Fruit fly (Drosophila melanogaster) whole organism, adult: Measurements from ENCODE around the gene CG11109.

Source experiments
- CG11617 ChIP-seq: fragments of 200-800 bp; sonication (Bioruptor generic); optimal IDR thresholded peaks from 2 replicates; lab custom pipeline; 2017; ENCODE audit warnings: mild to moderate bottlenecking, missing biosample characterization, missing genetic modification reagents, missing genetic modification characterization
- CG12768 ChIP-seq: fragments of 200-800 bp; sonication (Bioruptor generic); optimal IDR thresholded peaks from 2 replicates; lab custom pipeline; 2017; ENCODE audit warnings: missing biosample characterization, missing genetic modification characterization, mild to moderate bottlenecking, moderate library complexity, missing genetic modification reagents
- CG14711 ChIP-seq: fragments of 200-800 bp; sonication (Bioruptor generic); optimal IDR thresholded peaks from 2 replicates; lab custom pipeline; 2018; ENCODE audit warnings: missing biosample characterization, mild to moderate bottlenecking, missing genetic modification characterization, moderate library complexity
- CG1620 ChIP-seq: fragments of 200-800 bp; sonication (Bioruptor generic); optimal IDR thresholded peaks from 2 replicates; lab custom pipeline; 2016; ENCODE audit warnings: missing biosample characterization, missing genetic modification characterization
- CG33017 ChIP-seq: fragments of 200-800 bp; sonication (Bioruptor generic); optimal IDR thresholded peaks from 2 replicates; lab custom pipeline; 2018; ENCODE audit warnings: missing biosample characterization, mild to moderate bottlenecking, missing genetic modification characterization, moderate library complexity
- CG5204 ChIP-seq: fragments of 200-800 bp; sonication (Bioruptor generic); optimal IDR thresholded peaks from 2 replicates; lab custom pipeline; 2016; ENCODE audit warnings: missing biosample characterization, missing genetic modification characterization
- CG7045 ChIP-seq: fragments of 200-800 bp; sonication (Bioruptor generic); optimal IDR thresholded peaks from 2 replicates; lab custom pipeline; 2017; ENCODE audit warnings: missing biosample characterization, mild to moderate bottlenecking, missing genetic modification characterization
- CG7101 ChIP-seq: fragments of 200-800 bp; sonication (Bioruptor generic); optimal IDR thresholded peaks from 2 replicates; lab custom pipeline; 2018; ENCODE audit warnings: missing biosample characterization, mild to moderate bottlenecking, missing genetic modification characterization, moderate library complexity
- Clk ChIP-seq: fragments of 200-800 bp; sonication (Bioruptor generic); optimal IDR thresholded peaks from 2 replicates; lab custom pipeline; 2017; ENCODE audit warnings: missing biosample characterization, missing genetic modification characterization
- Crg-1 ChIP-seq: fragments of 200-800 bp; sonication (Bioruptor generic); optimal IDR thresholded peaks from 2 replicates; lab custom pipeline; 2016; ENCODE audit warnings: missing biosample characterization, missing genetic modification characterization
- Hr96 ChIP-seq: fragments of 200-800 bp; sonication (Bioruptor generic); optimal IDR thresholded peaks from 2 replicates; lab custom pipeline; 2016; ENCODE audit warnings: missing biosample characterization, missing genetic modification characterization
- Mnt ChIP-seq: fragments of 200-800 bp; sonication (Bioruptor generic); optimal IDR thresholded peaks from 2 replicates; lab custom pipeline; 2016; ENCODE audit warnings: missing biosample characterization, mild to moderate bottlenecking, missing genetic modification characterization
- bab1 ChIP-seq: fragments of 200-800 bp; sonication (Bioruptor generic); optimal IDR thresholded peaks from 3 replicates; lab custom pipeline; 2019; ENCODE audit warnings: missing biosample characterization, mild to moderate bottlenecking, missing genetic modification characterization, moderate library complexity
- cic ChIP-seq: fragments of 200-800 bp; sonication (Bioruptor generic); optimal IDR thresholded peaks from 2 replicates; lab custom pipeline; 2017; ENCODE audit warnings: missing biosample characterization, mild to moderate bottlenecking, missing genetic modification characterization, moderate library complexity
- cnc ChIP-seq, 2 experiments: fragments of >200 bp; optimal IDR thresholded peaks; 2 replicates each; lab custom pipeline; 2017
- kay ChIP-seq: fragments of 200-800 bp; sonication (Bioruptor generic); peaks from one replicate; lab custom pipeline; 2016; ENCODE audit warnings: missing biosample characterization, missing genetic modification characterization, borderline replicate concordance
- ovo ChIP-seq: fragments of 200-800 bp; sonication (Bioruptor generic); optimal IDR thresholded peaks from 2 replicates; lab custom pipeline; 2016; ENCODE audit warnings: missing biosample characterization, missing genetic modification characterization
- pad ChIP-seq: fragments of 200-800 bp; sonication (Bioruptor generic); optimal IDR thresholded peaks from 3 replicates; lab custom pipeline; 2017; ENCODE audit warnings: missing biosample characterization, missing genetic modification characterization, mild to moderate bottlenecking, moderate library complexity, missing genetic modification reagents
- tj ChIP-seq: fragments of 200-800 bp; sonication (Bioruptor generic); optimal IDR thresholded peaks from 3 replicates; lab custom pipeline; 2017; ENCODE audit warnings: missing biosample characterization, mild to moderate bottlenecking, missing genetic modification characterization, moderate library complexity
- toe ChIP-seq: fragments of 200-800 bp; sonication (Bioruptor generic); optimal IDR thresholded peaks from 2 replicates; lab custom pipeline; 2016; ENCODE audit warnings: missing biosample characterization, missing genetic modification characterization

CG11109 gene

dm6 chr3L:22839243-22839642 is 32.8 kb upstream of the CG11109 start:
- TF ChIP-seq Hr96: no peak

dm6 chr3L:22839726-22840228 is 32.2 kb upstream of the CG11109 start:
- TF ChIP-seq tj (GFP tag; lab: Kevin White, UChicago) (peak; percentile 51), CG1620 (GFP tag; lab: Kevin White, UChicago) (no peak), CG7045 (peak; percentile 11), cic (GFP tag; lab: Kevin White, UChicago) (peak; percentile 48), toe (GFP tag; lab: Kevin White, UChicago) (no peak), CG14711 (tag; lab: Kevin White, UChicago) (no peak), Mnt (peak; percentile 10), Clk (peak; percentile 50), pad (GFP tag; lab: Kevin White, UChicago) (peak; percentile 18)

- TF ChIP-seq Crg-1 (GFP tag; lab: Kevin White, UChicago) (no peak), CG1620 (GFP tag; lab: Kevin White, UChicago) (no peak), CG12768 (no peak), toe (GFP tag; lab: Kevin White, UChicago) (no peak), CG33017 (tag; lab: Kevin White, UChicago) (no peak), kay (GFP tag; lab: Kevin White, UChicago) (no peak), bab1 (GFP tag; lab: Kevin White, UChicago) (no peak), Hr96 (no peak), CG7101 (tag; lab: Kevin White, UChicago) (no peak)
Measured at dm6 chr3L:22843094-22843493, 28.9 kb upstream of the CG11109 start.

dm6 chr3L:22847679-22848118 is 24.3 kb upstream of the CG11109 start:
- TF ChIP-seq bab1 (GFP tag; lab: Kevin White, UChicago): peak; percentile 33
- TF ChIP-seq Mnt: no peak
- no peak for TF ChIP-seq CG5204 (GFP tag; lab: Kevin White, UChicago)
- TF ChIP-seq CG14711 (tag; lab: Kevin White, UChicago): peak; percentile 11
- no peak for TF ChIP-seq CG12768
- no peak for TF ChIP-seq cnc (optimal IDR thresholded peaks at IDR 0.05; lab: Kevin White, UChicago)

dm6 chr3L:22848940-22849339 is 23.1 kb upstream of the CG11109 start:
- TF ChIP-seq CG7101 (tag; lab: Kevin White, UChicago) (no peak), CG14711 (tag; lab: Kevin White, UChicago) (no peak)

dm6 chr3L:22851172-22852128 is 20.6 kb upstream of the CG11109 start:
- no peak for TF ChIP-seq pad (GFP tag; lab: Kevin White, UChicago)
- peak; percentile 95 for TF ChIP-seq tj (GFP tag; lab: Kevin White, UChicago)

- TF ChIP-seq CG5204 (GFP tag; lab: Kevin White, UChicago): no peak
- no peak for TF ChIP-seq Crg-1 (GFP tag; lab: Kevin White, UChicago)
- TF ChIP-seq bab1 (GFP tag; lab: Kevin White, UChicago): no peak
- no peak for TF ChIP-seq Hr96
- TF ChIP-seq CG7045: no peak
- no peak for TF ChIP-seq CG11617 (GFP tag; lab: Kevin White, UChicago)
- no peak for TF ChIP-seq CG14711 (tag; lab: Kevin White, UChicago)
- no peak for TF ChIP-seq cnc (optimal IDR thresholded peaks at IDR 0.05; lab: Kevin White, UChicago)
- TF ChIP-seq toe (GFP tag; lab: Kevin White, UChicago): no peak
- no peak for TF ChIP-seq CG12768
- no peak for TF ChIP-seq Mnt
- TF ChIP-seq CG1620 (GFP tag; lab: Kevin White, UChicago): no peak
- TF ChIP-seq Clk: no peak
- TF ChIP-seq kay (GFP tag; lab: Kevin White, UChicago): no peak
Measured at dm6 chr3L:22853412-22853811, 18.6 kb upstream of the CG11109 start, which contains the start of gene CG32462. CG32462 (minus strand) TSS chr3L:22853512.

- TF ChIP-seq Hr96: no peak
- TF ChIP-seq kay (GFP tag; lab: Kevin White, UChicago): no peak
- no peak for TF ChIP-seq bab1 (GFP tag; lab: Kevin White, UChicago)
- no peak for TF ChIP-seq CG12768
- no peak for TF ChIP-seq Crg-1 (GFP tag; lab: Kevin White, UChicago)
- no peak for TF ChIP-seq CG14711 (tag; lab: Kevin White, UChicago)
- TF ChIP-seq CG11617 (GFP tag; lab: Kevin White, UChicago): no peak
- TF ChIP-seq ovo (GFP tag; lab: Kevin White, UChicago): no peak
- no peak for TF ChIP-seq Mnt
- no peak for TF ChIP-seq CG7045
- TF ChIP-seq tj (GFP tag; lab: Kevin White, UChicago): no peak
- TF ChIP-seq cic (GFP tag; lab: Kevin White, UChicago): no peak
- TF ChIP-seq toe (GFP tag; lab: Kevin White, UChicago): no peak
- TF ChIP-seq CG5204 (GFP tag; lab: Kevin White, UChicago): no peak
- TF ChIP-seq pad (GFP tag; lab: Kevin White, UChicago): no peak
- no peak for TF ChIP-seq CG1620 (GFP tag; lab: Kevin White, UChicago)
- no peak for TF ChIP-seq CG7101 (tag; lab: Kevin White, UChicago)
Measured at dm6 chr3L:22856009-22856477, 16.0 kb upstream of the CG11109 start, which contains the start of gene CG32459. CG32459 (minus strand) TSS chr3L:22856059.
